Worm (Caenorhabditis elegans): ENCODE data around the gene F54D12.7.

The F54D12.7 gene

ce11 chrII:1398396-1398795, 13.2 kb upstream of the F54D12.7 start, which contains the start of gene F54D12.2:
Gene F54D12.2 (plus strand): TSS chrII:1398696.
- TF ChIP-seq skn-1 (tag; optimal IDR thresholded peaks at IDR 0.05) (no peak), lin-15B (tag; optimal IDR thresholded peaks at IDR 0.05) (no peak), mml-1 (tag; optimal IDR thresholded peaks at IDR 0.05) (no peak), ama-1 (optimal IDR thresholded peaks at IDR 0.05) (no peak), pqm-1 (tag; optimal IDR thresholded peaks at IDR 0.05) (no peak)

ce11 chrII:1397703-1398102, 12.5 kb upstream of the F54D12.7 start, which contains the start of gene F54D12.8:
Gene F54D12.8 (minus strand): TSS chrII:1398038.
- no peak for TF ChIP-seq daf-12 (tag; optimal IDR thresholded peaks at IDR 0.05)
- no peak for TF ChIP-seq tbx-2 (tag; optimal IDR thresholded peaks at IDR 0.05)
- no peak for TF ChIP-seq nfya-1 (tag; optimal IDR thresholded peaks at IDR 0.05; ENCODE audit: insufficient read depth)
- no peak for TF ChIP-seq ceh-28 (tag; optimal IDR thresholded peaks at IDR 0.05)
- TF ChIP-seq mml-1 (tag; optimal IDR thresholded peaks at IDR 0.05): no peak
- no peak for TF ChIP-seq fkh-10 (GFP tag; optimal IDR thresholded peaks at IDR 0.05)
- TF ChIP-seq nhr-25 (tag; optimal IDR thresholded peaks at IDR 0.05): no peak
- no peak for TF ChIP-seq unc-39 (tag; optimal IDR thresholded peaks at IDR 0.05)
- TF ChIP-seq ztf-11 (tag; optimal IDR thresholded peaks at IDR 0.05): no peak
- no peak for TF ChIP-seq eor-1 (tag; optimal IDR thresholded peaks at IDR 0.05)
- no peak for TF ChIP-seq ceh-16 (tag; optimal IDR thresholded peaks at IDR 0.05)
- TF ChIP-seq ztf-4 (tag; optimal IDR thresholded peaks at IDR 0.05): no peak
- no peak for TF ChIP-seq nhr-23 (tag; optimal IDR thresholded peaks at IDR 0.05)
- TF ChIP-seq nhr-11 (tag; optimal IDR thresholded peaks at IDR 0.05): no peak
- no peak for TF ChIP-seq aly-2 (tag; optimal IDR thresholded peaks at IDR 0.05)
- TF ChIP-seq snpc-4 (tag; optimal IDR thresholded peaks at IDR 0.05): no peak
- no peak for TF ChIP-seq hmg-11 (tag; optimal IDR thresholded peaks at IDR 0.05)
- TF ChIP-seq egl-27 (tag; optimal IDR thresholded peaks at IDR 0.05): no peak
- TF ChIP-seq mdl-1 (tag; optimal IDR thresholded peaks at IDR 0.05): no peak

- TF ChIP-seq hmg-11 (tag; optimal IDR thresholded peaks at IDR 0.05) (no peak), pha-4 (tag; optimal IDR thresholded peaks at IDR 0.05) (no peak), aly-2 (tag; optimal IDR thresholded peaks at IDR 0.05) (no peak), ZK546.5 (tag; optimal IDR thresholded peaks at IDR 0.05) (no peak), jun-1 (tag; optimal IDR thresholded peaks at IDR 0.05) (peak; percentile 11), pqm-1 (tag; optimal IDR thresholded peaks at IDR 0.05) (peak; percentile 70), elt-2 (tag; optimal IDR thresholded peaks at IDR 0.05) (peak; percentile 92)
Observed at ce11 chrII:1386478-1386877, 1.3 kb upstream of the F54D12.7 start, which contains the start of gene aat-7. Gene aat-7 (plus strand): TSS chrII:1386870.

- TF ChIP-seq eor-1 (tag; optimal IDR thresholded peaks at IDR 0.05): no peak
Observed at ce11 chrII:1381618-1382017, 3.6 kb downstream of the F54D12.7 start, which contains the start of gene F54D12.9. Gene F54D12.9 (minus strand): TSS chrII:1381718.

ce11 chrII:1378259-1378658, 6.9 kb downstream of the F54D12.7 start, which contains the start of gene F54D12.10:
Gene F54D12.10 (minus strand): TSS chrII:1378359.
- TF ChIP-seq hmg-11 (tag; optimal IDR thresholded peaks at IDR 0.05) (no peak), ceh-16 (tag; optimal IDR thresholded peaks at IDR 0.05) (no peak)

ce11 chrII:1376795-1377194, 8.4 kb downstream of the F54D12.7 start:
- TF ChIP-seq fkh-10 (GFP tag; optimal IDR thresholded peaks at IDR 0.05) (no peak), ceh-16 (tag; optimal IDR thresholded peaks at IDR 0.05) (no peak), egl-5 (tag; optimal IDR thresholded peaks at IDR 0.05) (no peak), fkh-2 (tag; optimal IDR thresholded peaks at IDR 0.05) (no peak), unc-62 (GFP tag; optimal IDR thresholded peaks at IDR 0.05) (no peak), aly-2 (tag; optimal IDR thresholded peaks at IDR 0.05) (no peak), nhr-11 (tag; optimal IDR thresholded peaks at IDR 0.05) (no peak), elt-3 (tag; optimal IDR thresholded peaks at IDR 0.05) (no peak), nhr-76 (tag; optimal IDR thresholded peaks at IDR 0.05) (no peak), sea-2 (GFP tag; optimal IDR thresholded peaks at IDR 0.05) (no peak), jun-1 (tag; optimal IDR thresholded peaks at IDR 0.05) (no peak), unc-39 (tag; optimal IDR thresholded peaks at IDR 0.05) (no peak), ztf-4 (tag; optimal IDR thresholded peaks at IDR 0.05) (no peak), nfya-1 (tag; optimal IDR thresholded peaks at IDR 0.05; ENCODE audit: insufficient read depth) (no peak), pha-4 (tag; optimal IDR thresholded peaks at IDR 0.05) (no peak), nhr-67 (tag; optimal IDR thresholded peaks at IDR 0.05) (no peak)

Measured in whole organism, L3 larva.